Fruit fly (Drosophila melanogaster): Measurements from ENCODE around the gene PK2-R1.

The PK2-R1 gene

DNA sequence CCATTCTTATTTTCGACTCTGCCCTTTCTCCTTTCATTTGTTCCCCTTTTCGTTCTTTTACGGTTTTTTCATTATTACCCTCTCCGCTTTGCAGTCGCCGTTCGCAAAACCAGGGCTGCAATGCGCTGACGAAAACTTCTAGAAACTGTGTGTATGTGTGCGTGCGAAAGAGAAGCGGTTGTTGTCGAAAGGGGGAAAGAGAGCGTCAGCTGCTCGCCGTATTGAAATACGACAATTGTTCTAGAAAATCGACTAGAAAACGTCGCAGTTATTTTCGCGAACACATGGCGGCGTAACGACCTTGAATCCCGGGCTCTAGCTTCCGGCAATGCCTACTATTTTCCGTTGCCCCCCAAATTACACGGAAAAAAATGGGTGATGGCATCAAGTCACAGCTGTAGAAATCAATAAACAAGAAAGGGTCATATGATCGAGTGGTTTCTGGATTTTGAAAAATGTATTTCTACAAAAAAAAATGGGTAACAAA, 44.6 kb downstream of the PK2-R1 start:
- TF ChIP-seq CG15479 (GFP tag; optimal IDR thresholded peaks at IDR 0.05) (peak; percentile 12), cg (GFP tag; optimal IDR thresholded peaks at IDR 0.05) (peak; percentile 95), MBD-R2 (GFP tag; IDR thresholded peaks at IDR 0.05) (peak; percentile 30; the same call in 1 of the 2 replicates), Adf1 (GFP tag; IDR thresholded peaks at IDR 0.05) (peak; percentile 34), CG15073 (GFP tag; optimal IDR thresholded peaks at IDR 0.05) (no peak), HHEX (GFP tag; optimal IDR thresholded peaks at IDR 0.05) (peak; percentile 5), Med (GFP tag) (peak; percentile 92), crol (GFP tag; IDR thresholded peaks at IDR 0.05) (peak; percentile 46; the same call in 1 of the 2 replicates), bbx (GFP tag; IDR thresholded peaks at IDR 0.05; ENCODE audit: partially characterized antibody) (peak; percentile 52; the same call in 1 of the 2 replicates), jing (GFP tag; optimal IDR thresholded peaks at IDR 0.05) (no peak), Ets97D (GFP tag; optimal IDR thresholded peaks at IDR 0.05) (no peak), CG8478 (optimal IDR thresholded peaks at IDR 0.05) (peak; percentile 40), amos (GFP tag; IDR thresholded peaks at IDR 0.05; ENCODE audit: partially characterized antibody) (peak; percentile 15; the same call in 1 of the 2 replicates), stwl (tag; optimal IDR thresholded peaks at IDR 0.05) (peak; percentile 7), bcd (GFP tag; optimal IDR thresholded peaks at IDR 0.05) (no peak), CG11695 (GFP tag; IDR thresholded peaks at IDR 0.05) (peak; percentile 44; the same call in 1 of the 3 replicates), CG13287 (GFP tag; IDR thresholded peaks at IDR 0.05; ENCODE audit: partially characterized antibody) (peak; percentile 31), CkIIα-i1 (GFP tag; IDR thresholded peaks at IDR 0.05) (no peak), Hr51 (GFP tag; optimal IDR thresholded peaks at IDR 0.05) (no peak), Dll (GFP tag; IDR thresholded peaks at IDR 0.05; ENCODE audit: partially characterized antibody) (0 out of 4 replicates have a peak, but pooled peaks have one; percentile 24), crp (GFP tag; optimal IDR thresholded peaks at IDR 0.05) (peak; percentile 7 to 70), CG10543 (GFP tag; optimal IDR thresholded peaks at IDR 0.05) (peak; percentile 24), Camta (GFP tag; optimal IDR thresholded peaks at IDR 0.05) (no peak), Bteb2 (GFP tag; optimal IDR thresholded peaks at IDR 0.05) (peak; percentile 7), MESR4 (GFP tag; optimal IDR thresholded peaks at IDR 0.05) (peak; percentile 16), z (GFP tag; IDR thresholded peaks at IDR 0.05) (no peak), bowl (GFP tag; IDR thresholded peaks at IDR 0.05) (peak; percentile 42; the same call in 1 of the 2 replicates), abd-A (tag; optimal IDR thresholded peaks at IDR 0.05) (no peak), PHDP (tag; optimal IDR thresholded peaks at IDR 0.05) (peak; percentile 43), CG4707 (GFP tag; optimal IDR thresholded peaks at IDR 0.05) (no peak), CG14014 (GFP tag; IDR thresholded peaks at IDR 0.05) (peak; percentile 37; the same call in 1 of the 2 replicates), CG4404 (GFP tag; IDR thresholded peaks at IDR 0.05) (no peak), chinmo (GFP tag; IDR thresholded peaks at IDR 0.05; ENCODE audit: partially characterized antibody) (no peak), CG31224 (GFP tag; IDR thresholded peaks at IDR 0.05) (no peak), CG6765 (GFP tag; optimal IDR thresholded peaks at IDR 0.05) (peak; percentile 65), pfk (GFP tag; optimal IDR thresholded peaks at IDR 0.05) (no peak), CG7928 (GFP tag; optimal IDR thresholded peaks at IDR 0.05) (peak; percentile 97), H15 (GFP tag; IDR thresholded peaks at IDR 0.05) (no peak), CG18599 (GFP tag; optimal IDR thresholded peaks at IDR 0.05) (no peak), CG34376 (GFP tag; optimal IDR thresholded peaks at IDR 0.05) (peak; percentile 31), CG2120 (GFP tag; optimal IDR thresholded peaks at IDR 0.05) (peak; percentile 59), toy (GFP tag; IDR thresholded peaks at IDR 0.05) (no peak), CG16813 (GFP tag; IDR thresholded peaks at IDR 0.05; ENCODE audit: partially characterized antibody) (0 out of 3 replicates have a peak, but pooled peaks have one; percentile 30), Max (GFP tag; optimal IDR thresholded peaks at IDR 0.05) (peak; percentile 3), dmrt11E (tag; optimal IDR thresholded peaks at IDR 0.05) (no peak), grn (GFP tag; optimal IDR thresholded peaks at IDR 0.05) (no peak), D19A (tag; optimal IDR thresholded peaks at IDR 0.05) (no peak), Six4 (GFP tag; optimal IDR thresholded peaks at IDR 0.05) (peak; percentile 5), CG14050 (GFP tag; IDR thresholded peaks at IDR 0.05) (no peak)

All from whole organism, embryonic.